Fruit fly (Drosophila melanogaster) whole organism, embryonic: ENCODE results near the gene CG13457.
A peak's percentile ranks its signal among the peaks of the same experiment; 100 is the strongest.

Experiments used
- ATbp ChIP-seq: fragments of 200-800 bp; sonication (Bioruptor generic); optimal IDR thresholded peaks from 2 replicates; lab custom pipeline; 2017; ENCODE audit warnings: missing biosample characterization, mild to moderate bottlenecking, missing genetic modification characterization, missing genetic modification reagents
- Bgb ChIP-seq: fragments of 200-800 bp; sonication (Bioruptor generic); IDR thresholded peaks from 2 replicates; pipeline ENCODE4 v1.3.6; 2022; ENCODE audit warnings: missing biosample characterization, missing genetic modification characterization; ENCODE audit not compliant: partially characterized antibody
- CG11696 ChIP-seq: fragments of 200-800 bp; sonication (Bioruptor generic); IDR thresholded peaks from 2 replicates; pipeline ENCODE4 v1.3.6; 2022; ENCODE audit warnings: missing biosample characterization, missing genetic modification characterization
- CG13296 ChIP-seq: fragments of 200-800 bp; sonication (Bioruptor generic); optimal IDR thresholded peaks from 3 replicates; lab custom pipeline; 2018; ENCODE audit warnings: missing biosample characterization, mild to moderate bottlenecking, missing genetic modification characterization
- CG13424 ChIP-seq: fragments of 200-800 bp; sonication (Bioruptor generic); optimal IDR thresholded peaks from 2 replicates; lab custom pipeline; 2019; ENCODE audit warnings: missing biosample characterization, mild to moderate bottlenecking, missing genetic modification characterization, moderate library complexity
- CG13624 ChIP-seq: fragments of 200-800 bp; sonication (Bioruptor generic); optimal IDR thresholded peaks from 2 replicates; lab custom pipeline; 2016; ENCODE audit warnings: missing biosample characterization, missing genetic modification characterization
- CG13894 ChIP-seq: fragments of 200-800 bp; sonication (Bioruptor generic); optimal IDR thresholded peaks from 3 replicates; lab custom pipeline; 2018; ENCODE audit warnings: missing biosample characterization, mild to moderate bottlenecking, missing genetic modification characterization, moderate library complexity
- CG14014 ChIP-seq: fragments of 200-800 bp; sonication (Bioruptor generic); IDR thresholded peaks from 2 replicates; pipeline ENCODE4 v1.3.6; 2022; ENCODE audit warnings: missing biosample characterization, missing genetic modification characterization
- CG15011 ChIP-seq: fragments of 200-800 bp; sonication (Bioruptor generic); optimal IDR thresholded peaks from 3 replicates; lab custom pipeline; 2018; ENCODE audit warnings: missing biosample characterization, mild to moderate bottlenecking, missing genetic modification characterization
- CG16813 ChIP-seq: fragments of 200-800 bp; sonication (Bioruptor generic); IDR thresholded peaks from 3 replicates; pipeline ENCODE4 v1.3.6; 2022; ENCODE audit warnings: missing biosample characterization, missing genetic modification characterization; ENCODE audit not compliant: partially characterized antibody
- CG17359 ChIP-seq: fragments of 200-800 bp; sonication (Bioruptor generic); optimal IDR thresholded peaks from 3 replicates; lab custom pipeline; 2018; ENCODE audit warnings: missing biosample characterization, mild to moderate bottlenecking, missing genetic modification characterization, moderate library complexity
- CG18764 ChIP-seq: fragments of 200-800 bp; sonication (Bioruptor generic); optimal IDR thresholded peaks from 3 replicates; lab custom pipeline; 2016; ENCODE audit warnings: missing biosample characterization, missing genetic modification characterization
- CG2129 ChIP-seq: fragments of 200-800 bp; sonication (Bioruptor generic); IDR thresholded peaks from 2 replicates; pipeline ENCODE4 v1.3.6; 2022; ENCODE audit warnings: missing biosample characterization, missing genetic modification characterization; ENCODE audit not compliant: partially characterized antibody
- CG2199 ChIP-seq: fragments of 200-800 bp; sonication (Bioruptor generic); IDR thresholded peaks from 3 replicates; pipeline ENCODE4 v1.3.6; 2022; ENCODE audit warnings: missing biosample characterization, missing genetic modification characterization
- CG2875 ChIP-seq: fragments of 200-800 bp; sonication (Bioruptor generic); optimal IDR thresholded peaks from 2 replicates; lab custom pipeline; 2017; ENCODE audit warnings: missing biosample characterization, mild to moderate bottlenecking, missing genetic modification characterization, missing genetic modification reagents
- CG30020 ChIP-seq: fragments of 200-800 bp; optimal IDR thresholded peaks from 2 replicates; lab custom pipeline; 2019; ENCODE audit warnings: missing biosample characterization, mild to moderate bottlenecking, missing genetic modification characterization, moderate library complexity
- CG31388 ChIP-seq: fragments of 200-800 bp; sonication (Bioruptor generic); optimal IDR thresholded peaks from 2 replicates; lab custom pipeline; 2016; ENCODE audit warnings: missing biosample characterization, missing genetic modification characterization
- CG32772 ChIP-seq: fragments of 200-800 bp; sonication (Bioruptor generic); IDR thresholded peaks from 2 replicates; pipeline ENCODE4 v1.3.6; 2022; ENCODE audit warnings: missing biosample characterization, missing genetic modification characterization
- CG3407 ChIP-seq: fragments of 200-800 bp; sonication (Bioruptor generic); optimal IDR thresholded peaks from 2 replicates; lab custom pipeline; 2018; ENCODE audit warnings: missing biosample characterization, mild to moderate bottlenecking, missing genetic modification characterization
- CG3726 ChIP-seq: fragments of 200-800 bp; sonication (Bioruptor generic); IDR thresholded peaks from 3 replicates; pipeline ENCODE4, ENCODE4 v1.3.6; 2022; ENCODE audit warnings: missing biosample characterization, missing genetic modification characterization
- CG4617 ChIP-seq: fragments of 200-800 bp; sonication (Bioruptor generic); optimal IDR thresholded peaks from 3 replicates; lab custom pipeline; 2016; ENCODE audit warnings: missing biosample characterization, missing genetic modification characterization, borderline replicate concordance
- CG6791 ChIP-seq: fragments of 200-800 bp; sonication (Bioruptor generic); IDR thresholded peaks from 3 replicates; pipeline ENCODE4 v1.3.6; 2022; ENCODE audit warnings: missing biosample characterization, missing genetic modification characterization; ENCODE audit not compliant: partially characterized antibody
- CG7963 ChIP-seq: fragments of 200-800 bp; sonication (Bioruptor generic); IDR thresholded peaks from 3 replicates; pipeline ENCODE4 v1.3.6; 2022; ENCODE audit warnings: missing biosample characterization, missing genetic modification characterization; ENCODE audit not compliant: partially characterized antibody
- CG9932 ChIP-seq: fragments of 200-800 bp; sonication (Bioruptor generic); IDR thresholded peaks from 2 replicates; pipeline ENCODE4 v1.3.6; 2022; ENCODE audit warnings: missing biosample characterization, missing genetic modification characterization
- Drgx ChIP-seq: fragments of 200-800 bp; sonication (Bioruptor generic); IDR thresholded peaks from 2 replicates; pipeline ENCODE4 v1.3.6; 2022; ENCODE audit warnings: missing biosample characterization, missing genetic modification characterization
- E2f1 ChIP-seq: fragments of 200-800 bp; sonication (Bioruptor generic); IDR thresholded peaks from 2 replicates; pipeline ENCODE4 v1.3.6; 2022; ENCODE audit warnings: missing biosample characterization, missing genetic modification characterization
- Ets97D ChIP-seq: fragments of 200-800 bp; sonication (Bioruptor generic); optimal IDR thresholded peaks from 3 replicates; lab custom pipeline; 2016; ENCODE audit warnings: missing biosample characterization, missing genetic modification characterization
- Fer3 ChIP-seq: fragments of 200-800 bp; sonication (Bioruptor generic); optimal IDR thresholded peaks from 2 replicates; lab custom pipeline; 2018; ENCODE audit warnings: missing biosample characterization, mild to moderate bottlenecking, missing genetic modification characterization, moderate library complexity
- Gsc ChIP-seq: fragments of 200-800 bp; sonication (Bioruptor generic); IDR thresholded peaks from 2 replicates; pipeline ENCODE4 v1.3.6; 2022; ENCODE audit warnings: missing biosample characterization, missing genetic modification characterization
- Hey ChIP-seq: fragments of 200-800 bp; sonication (Bioruptor generic); optimal IDR thresholded peaks from 3 replicates; lab custom pipeline; 2018; ENCODE audit warnings: missing biosample characterization, mild to moderate bottlenecking, missing genetic modification characterization
- Hr51 ChIP-seq, 2 experiments: fragments of 200-800 bp; sonication (Bioruptor generic); optimal IDR thresholded peaks; 2 replicates in 1 of 2; 3 replicates in 1 of 2; lab custom pipeline; 2016 to 2018; ENCODE audit warnings: missing biosample characterization in 2 of 2, missing genetic modification characterization in 2 of 2, mild to moderate bottlenecking in 1 of 2, moderate library complexity in 1 of 2
- ac ChIP-seq: fragments of 200-800 bp; sonication (Bioruptor generic); optimal IDR thresholded peaks from 3 replicates; lab custom pipeline; 2017; ENCODE audit warnings: missing biosample characterization, mild to moderate bottlenecking, missing genetic modification characterization
- bowl ChIP-seq: fragments of 200-800 bp; sonication (Bioruptor generic); IDR thresholded peaks from 2 replicates; pipeline ENCODE4 v1.3.6; 2022; ENCODE audit warnings: missing biosample characterization, missing genetic modification characterization
- chm ChIP-seq: fragments of 200-800 bp; sonication (Bioruptor generic); IDR thresholded peaks from 2 replicates; pipeline ENCODE4 v1.3.6; 2022; ENCODE audit warnings: missing biosample characterization, missing genetic modification characterization
- da ChIP-seq: fragments of 200-800 bp; sonication (Bioruptor generic); optimal IDR thresholded peaks from 2 replicates; lab custom pipeline; 2016; ENCODE audit warnings: missing biosample characterization, missing genetic modification characterization
- en ChIP-seq: fragments of 200-800 bp; sonication (Bioruptor generic); optimal IDR thresholded peaks from 2 replicates; lab custom pipeline; 2016; ENCODE audit warnings: missing biosample characterization, missing genetic modification characterization
- eve ChIP-seq, 2 experiments: fragments of >200 bp; optimal IDR thresholded peaks; 2 replicates each; lab custom pipeline; 2017; ENCODE audit warnings: missing biosample characterization in 2 of 2, missing genetic modification characterization in 2 of 2
- gsb ChIP-seq: fragments of 200-800 bp; sonication (Bioruptor generic); IDR thresholded peaks from 2 replicates; pipeline ENCODE4 v1.3.6; 2022; ENCODE audit warnings: missing biosample characterization, missing genetic modification characterization
- inv ChIP-seq: fragments of 200-800 bp; sonication (Bioruptor generic); IDR thresholded peaks from 2 replicates; pipeline ENCODE4 v1.3.6; 2022; ENCODE audit warnings: missing biosample characterization, missing genetic modification characterization; ENCODE audit not compliant: partially characterized antibody
- kay ChIP-seq: fragments of 200-800 bp; sonication (Bioruptor generic); optimal IDR thresholded peaks from 2 replicates; lab custom pipeline; 2016; ENCODE audit warnings: missing biosample characterization, missing genetic modification characterization
- ken ChIP-seq: fragments of 200-800 bp; sonication (Bioruptor generic); IDR thresholded peaks from 3 replicates; pipeline ENCODE4 v1.3.6; 2022; ENCODE audit warnings: missing biosample characterization, missing genetic modification characterization
- mam ChIP-seq: fragments of 200-800 bp; sonication (Bioruptor generic); optimal IDR thresholded peaks from 3 replicates; lab custom pipeline; 2016; ENCODE audit warnings: missing biosample characterization, missing genetic modification characterization
- mld ChIP-seq: fragments of 200-800 bp; sonication (Bioruptor generic); IDR thresholded peaks from 3 replicates; pipeline ENCODE4 v1.3.6; 2022; ENCODE audit warnings: missing biosample characterization, missing genetic modification characterization; ENCODE audit not compliant: partially characterized antibody
- pan ChIP-seq, 4 experiments: fragments of >200 bp in 3 of 4; fragments of 200-800 bp in 1 of 4; sonication (Bioruptor generic) in 1 of 4; optimal IDR thresholded peaks in 3 of 4; IDR thresholded peaks in 1 of 4; 2 replicates each; pipeline versions ENCODE4 v1.3.6 to Lab custom; 2017 to 2022; ENCODE audit warnings: missing biosample characterization in 2 of 4, missing genetic modification characterization in 2 of 4, mixed read lengths in 1 of 4
- phol ChIP-seq: fragments of 200-800 bp; sonication (Bioruptor generic); optimal IDR thresholded peaks from 3 replicates; lab custom pipeline; 2018; ENCODE audit warnings: missing biosample characterization, mild to moderate bottlenecking, missing genetic modification characterization, moderate library complexity
- pzg ChIP-seq: fragments of 200-800 bp; sonication (Bioruptor generic); optimal IDR thresholded peaks from 3 replicates; lab custom pipeline; 2018; ENCODE audit warnings: missing biosample characterization, mild to moderate bottlenecking, missing genetic modification characterization, moderate library complexity
- scrt ChIP-seq: fragments of 200-800 bp; sonication (Bioruptor generic); optimal IDR thresholded peaks from 2 replicates; lab custom pipeline; 2018; ENCODE audit warnings: missing biosample characterization, mild to moderate bottlenecking, missing genetic modification characterization, moderate library complexity
- slbo ChIP-seq: fragments of 200-800 bp; sonication (Bioruptor generic); IDR thresholded peaks from 2 replicates; pipeline ENCODE4 v1.3.6; 2022; ENCODE audit warnings: missing biosample characterization, missing genetic modification characterization
- stc ChIP-seq: fragments of 200-800 bp; sonication (Bioruptor generic); IDR thresholded peaks from 2 replicates; pipeline ENCODE4 v1.3.6; 2022; ENCODE audit warnings: missing biosample characterization, missing genetic modification characterization
- unpg ChIP-seq: fragments of 200-800 bp; sonication (Bioruptor generic); optimal IDR thresholded peaks from 3 replicates; lab custom pipeline; 2018; ENCODE audit warnings: missing biosample characterization, mild to moderate bottlenecking, missing genetic modification characterization, moderate library complexity
- z ChIP-seq: fragments of 200-800 bp; sonication (Bioruptor generic); IDR thresholded peaks from 3 replicates; pipeline ENCODE4 v1.3.6; 2022; ENCODE audit warnings: missing biosample characterization, missing genetic modification characterization

CG13457 gene

DNA sequence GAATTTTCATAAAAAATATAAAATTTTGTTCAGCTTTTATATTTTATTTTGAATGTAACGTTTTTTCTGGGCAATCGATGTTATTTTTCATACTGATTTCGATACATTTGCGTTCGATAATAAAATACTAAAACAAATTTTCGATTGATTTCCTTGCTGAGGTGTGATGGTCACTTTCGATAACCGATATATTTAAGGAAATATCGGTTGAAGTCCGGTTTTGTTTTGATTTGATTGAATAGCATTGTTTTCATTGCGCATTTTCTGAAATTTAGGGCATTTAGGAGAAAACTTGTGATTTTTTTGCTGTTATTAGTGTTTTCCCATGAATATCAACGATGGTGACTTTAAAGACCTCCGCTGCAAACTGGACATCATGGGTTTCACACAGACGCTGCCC lies 14.6 kb downstream of the CG13457 start, which contains the start of gene Cep135 (continued):
- TF ChIP-seq CG16813 (GFP tag; lab: Robert Waterston, UW) (peak; percentile 83), CG7963 (GFP tag; lab: Robert Waterston, UW) (peak; percentile 86), ac (GFP tag; lab: Kevin White, UChicago) (no peak), CG13424 (tag; lab: Kevin White, UChicago) (no peak), CG11696 (GFP tag; lab: Robert Waterston, UW) (no peak), pan (optimal IDR thresholded peaks at IDR 0.05; lab: Kevin White, UChicago) (no peak), pan (GFP tag; optimal IDR thresholded peaks at IDR 0.05 in 1 of 2, IDR thresholded peaks at IDR 0.05 in 1 of 2) (no peak), E2f1 (GFP tag; lab: Robert Waterston, UW) (no peak), unpg (no peak), CG4617 (peak; percentile 36), CG15011 (no peak), CG2875 (GFP tag; lab: Kevin White, UChicago) (no peak), inv (GFP tag; lab: Robert Waterston, UW) (peak; percentile 66), gsb (GFP tag; lab: Robert Waterston, UW) (no peak), stc (GFP tag; lab: Robert Waterston, UW) (no peak), slbo (GFP tag; lab: Robert Waterston, UW) (no peak), CG13894 (tag; lab: Kevin White, UChicago) (no peak), CG13296 (GFP tag; lab: Kevin White, UChicago) (no peak), CG30020 (tag; lab: Kevin White, UChicago) (peak; percentile 24), Drgx (no peak), CG18764 (GFP tag; lab: Kevin White, UChicago) (no peak), Hey (tag; lab: Kevin White, UChicago) (no peak), CG13624 (GFP tag; lab: Kevin White, UChicago) (no peak), da (GFP tag; lab: Kevin White, UChicago) (no peak), ken (GFP tag; lab: Robert Waterston, UW) (no peak), scrt (GFP tag; lab: Kevin White, UChicago) (no peak), CG2199 (GFP tag; lab: Robert Waterston, UW) (no peak), pzg (GFP tag; lab: Kevin White, UChicago) (peak; percentile 71), ATbp (no peak), CG14014 (GFP tag; lab: Robert Waterston, UW) (no peak), kay (GFP tag; lab: Kevin White, UChicago) (no peak), CG2129 (GFP tag; lab: Robert Waterston, UW) (peak; percentile 48), bowl (GFP tag; lab: Robert Waterston, UW) (no peak), eve (GFP tag; optimal IDR thresholded peaks at IDR 0.05; lab: Kevin White, UChicago) (no peak), en (GFP tag; lab: Kevin White, UChicago) (no peak), CG3726 (GFP tag; lab: Robert Waterston, UW) (no peak), CG9932 (GFP tag; lab: Robert Waterston, UW) (no peak), CG6791 (GFP tag; lab: Robert Waterston, UW) (peak; percentile 90), CG31388 (GFP tag; lab: Kevin White, UChicago) (no peak), Fer3 (tag; lab: Kevin White, UChicago) (no peak), CG3407 (no peak), Bgb (peak; percentile 87), Hr51 (GFP tag; optimal IDR thresholded peaks at IDR 0.05; lab: Kevin White, UChicago) (no peak), CG17359 (tag; lab: Kevin White, UChicago) (no peak), mam (GFP tag; lab: Kevin White, UChicago) (no peak), Ets97D (GFP tag; lab: Kevin White, UChicago) (peak; percentile 23), z (GFP tag; lab: Robert Waterston, UW) (no peak), Gsc (GFP tag; lab: Robert Waterston, UW) (no peak), chm (GFP tag; lab: Robert Waterston, UW) (no peak), CG32772 (GFP tag; lab: Robert Waterston, UW) (no peak), phol (tag; lab: Kevin White, UChicago) (peak; percentile 3), mld (GFP tag; lab: Robert Waterston, UW) (peak; percentile 93)
